Worm (Caenorhabditis elegans) whole organism, L4/young adult: ENCODE data around the gene T06C12.14.

Experiments
- dao-5 ChIP-seq: sonication (generic microtip); optimal IDR thresholded peaks from 2 replicates; lab custom pipeline; 2016; ENCODE audit warnings: missing genotype, missing genetic modification characterization, moderate library complexity, missing compliant biosample characterization
- him-1 ChIP-seq: sonication (generic microtip); optimal IDR thresholded peaks from 2 replicates; lab custom pipeline; 2016; ENCODE audit warnings: missing genotype, missing genetic modification reagents, missing genetic modification characterization, missing compliant biosample characterization

DNA sequence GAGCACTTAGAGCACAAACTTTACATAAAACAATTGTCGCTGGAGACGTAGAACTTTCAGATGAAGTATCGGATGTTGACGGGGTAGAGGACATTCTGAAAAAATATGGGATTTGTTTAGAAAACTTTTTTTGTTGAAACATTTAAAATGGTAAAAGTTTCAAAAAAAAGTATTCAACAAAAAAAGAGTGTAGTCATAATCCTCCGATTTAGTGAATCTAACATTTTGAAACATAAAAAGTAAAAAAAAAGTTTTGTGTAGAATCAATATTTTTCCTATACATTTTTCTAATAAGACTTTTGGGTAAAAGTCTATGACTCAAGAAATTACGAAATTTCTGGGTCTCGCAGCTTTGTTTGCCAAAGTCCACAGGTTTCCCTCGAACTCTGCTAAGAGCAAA, 3.1 kb upstream of the T06C12.14 start, which contains the start of gene nhr-213:
- no peak for TF ChIP-seq him-1 (tag; lab: Kevin White, UChicago)
- TF ChIP-seq dao-5 = no peak
